Fruit fly (Drosophila melanogaster) whole organism, embryonic: ENCODE data around the gene Pi4KIIalpha.

Source experiments
- CG10321 ChIP-seq: fragments of 200-800 bp; sonication (Bioruptor generic); IDR thresholded peaks from 2 replicates; pipeline ENCODE4 v1.3.6; 2022; ENCODE audit warnings: missing biosample characterization, missing genetic modification characterization
- CG10543 ChIP-seq: fragments of 200-800 bp; sonication (Bioruptor generic); optimal IDR thresholded peaks from 3 replicates; lab custom pipeline; 2017; ENCODE audit warnings: missing biosample characterization, mild to moderate bottlenecking, missing genetic modification characterization, moderate library complexity
- CG12942 ChIP-seq: fragments of 200-800 bp; sonication (Bioruptor generic); optimal IDR thresholded peaks from 3 replicates; lab custom pipeline; 2016; ENCODE audit warnings: missing biosample characterization, missing genetic modification characterization
- CG14014 ChIP-seq: fragments of 200-800 bp; sonication (Bioruptor generic); IDR thresholded peaks from 2 replicates; pipeline ENCODE4 v1.3.6; 2022; ENCODE audit warnings: missing biosample characterization, missing genetic modification characterization
- CG15073 ChIP-seq: fragments of 200-800 bp; sonication (Bioruptor generic); optimal IDR thresholded peaks from 2 replicates; lab custom pipeline; 2016; ENCODE audit warnings: missing biosample characterization, missing genetic modification characterization
- CG18599 ChIP-seq: fragments of 200-800 bp; sonication (Bioruptor generic); optimal IDR thresholded peaks from 3 replicates; lab custom pipeline; 2017; ENCODE audit warnings: missing biosample characterization, missing genetic modification characterization, mild to moderate bottlenecking, moderate library complexity, missing genetic modification reagents
- CG2199 ChIP-seq: fragments of 200-800 bp; sonication (Bioruptor generic); IDR thresholded peaks from 3 replicates; pipeline ENCODE4 v1.3.6; 2022; ENCODE audit warnings: missing biosample characterization, missing genetic modification characterization
- CG2678 ChIP-seq: fragments of 200-800 bp; sonication (Bioruptor generic); optimal IDR thresholded peaks from 3 replicates; lab custom pipeline; 2019; ENCODE audit warnings: missing biosample characterization, mild to moderate bottlenecking, missing genetic modification characterization, moderate library complexity
- CG32532 ChIP-seq: fragments of 200-800 bp; sonication (Bioruptor generic); IDR thresholded peaks from 2 replicates; pipeline ENCODE4 v1.3.6; 2022; ENCODE audit warnings: missing biosample characterization, missing genetic modification characterization
- CG3281 ChIP-seq: fragments of 200-800 bp; sonication (Bioruptor generic); optimal IDR thresholded peaks from 3 replicates; lab custom pipeline; 2017; ENCODE audit warnings: missing biosample characterization, mild to moderate bottlenecking, missing genetic modification characterization
- CG33557 ChIP-seq: fragments of 200-800 bp; sonication (Bioruptor generic); optimal IDR thresholded peaks from 2 replicates; lab custom pipeline; 2019; ENCODE audit warnings: missing biosample characterization, mild to moderate bottlenecking, missing genetic modification characterization, moderate library complexity
- CG34376 ChIP-seq: fragments of 200-800 bp; sonication (Bioruptor generic); optimal IDR thresholded peaks from 2 replicates; lab custom pipeline; 2018; ENCODE audit warnings: missing biosample characterization, mild to moderate bottlenecking, missing genetic modification characterization
- CG43689 ChIP-seq: fragments of 200-800 bp; sonication (Bioruptor generic); IDR thresholded peaks from 2 replicates; pipeline ENCODE4 v1.3.6; 2022; ENCODE audit warnings: missing biosample characterization, missing genetic modification characterization
- CG6854 ChIP-seq: fragments of 200-800 bp; sonication (Bioruptor generic); optimal IDR thresholded peaks from 3 replicates; lab custom pipeline; 2017; ENCODE audit warnings: missing biosample characterization, mild to moderate bottlenecking, missing genetic modification characterization
- CG7987 ChIP-seq: fragments of 200-800 bp; sonication (Bioruptor generic); optimal IDR thresholded peaks from 2 replicates; lab custom pipeline; 2018; ENCODE audit warnings: missing biosample characterization, mild to moderate bottlenecking, missing genetic modification characterization, moderate library complexity
- CG8765 ChIP-seq: fragments of 200-800 bp; sonication (Bioruptor generic); IDR thresholded peaks from 2 replicates; pipeline ENCODE4 v1.3.6; 2022; ENCODE audit warnings: missing biosample characterization, missing genetic modification characterization
- CG9437 ChIP-seq: fragments of 200-800 bp; sonication (Bioruptor generic); optimal IDR thresholded peaks from 2 replicates; lab custom pipeline; 2018; ENCODE audit warnings: missing biosample characterization, mild to moderate bottlenecking, missing genetic modification characterization
- CTCF ChIP-seq: fragments of 200-800 bp; sonication (Bioruptor generic); optimal IDR thresholded peaks from 2 replicates; lab custom pipeline; 2017; ENCODE audit warnings: missing biosample characterization, mild to moderate bottlenecking, missing genetic modification characterization, moderate library complexity
- Dip2 ChIP-seq: fragments of 200-800 bp; sonication (Bioruptor generic); IDR thresholded peaks from 2 replicates; pipeline ENCODE4 v1.3.6; 2022; ENCODE audit warnings: missing biosample characterization, missing genetic modification characterization
- Dref ChIP-seq: fragments of 200-800 bp; sonication (Bioruptor generic); IDR thresholded peaks from 2 replicates; pipeline ENCODE4 v1.3.6; 2022; ENCODE audit warnings: missing biosample characterization, missing genetic modification characterization
- Eip74EF ChIP-seq, 2 experiments: fragments of 200-800 bp in 1 of 2; fragments of >200 bp in 1 of 2; sonication (Bioruptor generic) in 1 of 2; optimal IDR thresholded peaks; 2 replicates each; lab custom pipeline; 2017 to 2019; ENCODE audit warnings: missing biosample characterization in 2 of 2, missing genetic modification characterization in 2 of 2, mild to moderate bottlenecking in 1 of 2, moderate library complexity in 1 of 2
- Elba2 ChIP-seq: fragments of 200-800 bp; sonication (Bioruptor generic); optimal IDR thresholded peaks from 3 replicates; lab custom pipeline; 2016; ENCODE audit warnings: missing biosample characterization, missing genetic modification characterization
- Ets65A ChIP-seq: fragments of 200-800 bp; sonication (Bioruptor generic); peaks from one replicate; lab custom pipeline; 2016; ENCODE audit warnings: missing biosample characterization, missing genetic modification characterization
- H2.0 ChIP-seq: fragments of 200-800 bp; sonication (Bioruptor generic); IDR thresholded peaks from 2 replicates; pipeline ENCODE4 v1.3.6; 2022; ENCODE audit warnings: missing biosample characterization, missing genetic modification characterization
- HmgZ ChIP-seq: fragments of 200-800 bp; sonication (Bioruptor generic); optimal IDR thresholded peaks from 2 replicates; lab custom pipeline; 2018; ENCODE audit warnings: missing biosample characterization, mild to moderate bottlenecking, missing genetic modification characterization
- Lim3 ChIP-seq: fragments of 200-800 bp; sonication (Bioruptor generic); IDR thresholded peaks from 2 replicates; pipeline ENCODE4 v1.3.6; 2022; ENCODE audit warnings: missing biosample characterization, missing genetic modification characterization
- MESR4 ChIP-seq: fragments of 200-800 bp; sonication (Bioruptor generic); optimal IDR thresholded peaks from 2 replicates; lab custom pipeline; 2018; ENCODE audit warnings: missing biosample characterization, mild to moderate bottlenecking, missing genetic modification characterization, moderate library complexity
- Med ChIP-seq: fragments of 200-800 bp; sonication (Bioruptor generic); peaks from one replicate; lab custom pipeline; 2016; ENCODE audit warnings: missing biosample characterization, missing genetic modification characterization, mild to moderate bottlenecking, inconsistent platforms, moderate library complexity
- Sin3A ChIP-seq: fragments of >200 bp; optimal IDR thresholded peaks from 2 replicates; lab custom pipeline; 2018
- Usf ChIP-seq: fragments of 200-800 bp; sonication (Bioruptor generic); optimal IDR thresholded peaks from 2 replicates; lab custom pipeline; 2017; ENCODE audit warnings: missing genotype, missing biosample characterization, missing genetic modification characterization
- Vsx1 ChIP-seq: fragments of 200-800 bp; sonication (Bioruptor generic); optimal IDR thresholded peaks from 2 replicates; lab custom pipeline; 2017; ENCODE audit warnings: missing biosample characterization, mild to moderate bottlenecking, missing genetic modification characterization, missing genetic modification reagents
- YL-1 ChIP-seq: fragments of 200-800 bp; sonication (Bioruptor generic); optimal IDR thresholded peaks from 3 replicates; lab custom pipeline; 2017; ENCODE audit warnings: missing biosample characterization, mild to moderate bottlenecking, missing genetic modification characterization
- bbx ChIP-seq: fragments of 200-800 bp; sonication (Bioruptor generic); IDR thresholded peaks from 2 replicates; pipeline ENCODE4 v1.3.6; 2022; ENCODE audit warnings: missing biosample characterization, missing genetic modification characterization; ENCODE audit not compliant: partially characterized antibody
- cad ChIP-seq: fragments of >200 bp; optimal IDR thresholded peaks from 2 replicates; lab custom pipeline; 2017; ENCODE audit warnings: missing biosample characterization, missing genetic modification characterization
- chm ChIP-seq: fragments of 200-800 bp; sonication (Bioruptor generic); IDR thresholded peaks from 2 replicates; pipeline ENCODE4 v1.3.6; 2022; ENCODE audit warnings: missing biosample characterization, missing genetic modification characterization
- corto ChIP-seq: fragments of 200-800 bp; sonication (Bioruptor generic); optimal IDR thresholded peaks from 2 replicates; lab custom pipeline; 2016; ENCODE audit warnings: missing biosample characterization, mild to moderate bottlenecking, missing genetic modification characterization, moderate library complexity
- da ChIP-seq: fragments of 200-800 bp; sonication (Bioruptor generic); optimal IDR thresholded peaks from 2 replicates; lab custom pipeline; 2016; ENCODE audit warnings: missing biosample characterization, missing genetic modification characterization
- dmrt11E ChIP-seq: fragments of 200-800 bp; sonication (Bioruptor generic); optimal IDR thresholded peaks from 3 replicates; lab custom pipeline; 2018; ENCODE audit warnings: missing biosample characterization, mild to moderate bottlenecking, missing genetic modification characterization, moderate library complexity
- dysf ChIP-seq: fragments of 200-800 bp; sonication (Bioruptor generic); IDR thresholded peaks from 3 replicates; pipeline ENCODE4 v1.3.6; 2022; ENCODE audit warnings: missing biosample characterization, missing genetic modification characterization
- fd96Cb ChIP-seq: fragments of 200-800 bp; sonication (Bioruptor generic); optimal IDR thresholded peaks from 2 replicates; lab custom pipeline; 2018; ENCODE audit warnings: missing biosample characterization, mild to moderate bottlenecking, missing genetic modification characterization, moderate library complexity
- ind ChIP-seq: fragments of 200-800 bp; sonication (Bioruptor generic); optimal IDR thresholded peaks from 3 replicates; lab custom pipeline; 2016; ENCODE audit warnings: missing biosample characterization, missing genetic modification characterization
- insv ChIP-seq, 2 experiments: fragments of 200-800 bp; sonication (Bioruptor generic); optimal IDR thresholded peaks; 3 replicates each; lab custom pipeline; 2016 to 2018; ENCODE audit warnings: missing biosample characterization in 2 of 2, missing genetic modification characterization in 2 of 2
- jigr1 ChIP-seq: fragments of 200-800 bp; sonication (Bioruptor generic); IDR thresholded peaks from 3 replicates; pipeline ENCODE4 v1.3.6; 2022; ENCODE audit warnings: missing biosample characterization, missing genetic modification characterization
- nerfin-2 ChIP-seq: fragments of 200-800 bp; sonication (Bioruptor generic); IDR thresholded peaks from 2 replicates; pipeline ENCODE4 v1.3.6; 2022; ENCODE audit warnings: missing biosample characterization, missing genetic modification characterization; ENCODE audit not compliant: partially characterized antibody
- nom ChIP-seq: fragments of 200-800 bp; sonication (Bioruptor generic); optimal IDR thresholded peaks from 2 replicates; lab custom pipeline; 2017; ENCODE audit warnings: missing biosample characterization, missing genetic modification characterization, mild to moderate bottlenecking, moderate library complexity, missing genetic modification reagents
- p53 ChIP-seq: fragments of 200-800 bp; sonication (Bioruptor generic); optimal IDR thresholded peaks from 2 replicates; lab custom pipeline; 2016; ENCODE audit warnings: missing biosample characterization, missing genetic modification characterization
- run ChIP-seq: fragments of 200-800 bp; sonication (Bioruptor generic); optimal IDR thresholded peaks from 3 replicates; lab custom pipeline; 2018; ENCODE audit warnings: missing biosample characterization, mild to moderate bottlenecking, missing genetic modification characterization
- sna ChIP-seq: fragments of 200-800 bp; sonication (Bioruptor generic); IDR thresholded peaks from 2 replicates; pipeline ENCODE4 v1.3.6; 2022; ENCODE audit warnings: missing biosample characterization, missing genetic modification characterization; ENCODE audit not compliant: partially characterized antibody
- sug ChIP-seq: fragments of 200-800 bp; optimal IDR thresholded peaks from 2 replicates; lab custom pipeline; 2019; ENCODE audit warnings: missing biosample characterization, mild to moderate bottlenecking, missing genetic modification characterization, moderate library complexity
- vvl ChIP-seq: fragments of 200-800 bp; sonication (Bioruptor generic); IDR thresholded peaks from 2 replicates; pipeline ENCODE4 v1.3.6; 2022; ENCODE audit warnings: missing biosample characterization, missing genetic modification characterization

Gene Pi4KIIalpha

dm6 chr3R:5594878-5595277, 31.4 kb upstream of the Pi4KIIalpha start:
- peak; percentile 86; the same call in 2 of the 3 replicates for TF ChIP-seq CG2199 (GFP tag; lab: Robert Waterston, UW)
- peak; percentile 11 for TF ChIP-seq nom
- peak; percentile 73 for TF ChIP-seq CG15073
- TF ChIP-seq CG32532 (GFP tag; lab: Robert Waterston, UW) = no peak
- no peak for TF ChIP-seq Eip74EF (GFP tag; optimal IDR thresholded peaks at IDR 0.05; lab: Kevin White, UChicago)
- TF ChIP-seq Sin3A = no peak
- peak; percentile 33 for TF ChIP-seq HmgZ (tag; lab: Kevin White, UChicago)
- TF ChIP-seq Med (GFP tag; lab: Kevin White, UChicago) = peak; percentile 54
- TF ChIP-seq vvl (GFP tag; lab: Robert Waterston, UW) = no peak
- peak; percentile 11 for TF ChIP-seq CTCF (GFP tag; lab: Kevin White, UChicago)

- TF ChIP-seq sna (no peak), dysf (GFP tag; lab: Robert Waterston, UW) (no peak), Ets65A (no peak), CG18599 (no peak), CG10543 (GFP tag; lab: Kevin White, UChicago) (peak; percentile 13), CG10321 (GFP tag; lab: Robert Waterston, UW) (peak; percentile 96), CG14014 (GFP tag; lab: Robert Waterston, UW) (no peak), Vsx1 (no peak), Dref (GFP tag; lab: Robert Waterston, UW) (no peak), CG3281 (peak; percentile 3), CG7987 (GFP tag; lab: Kevin White, UChicago) (no peak), p53 (GFP tag; lab: Kevin White, UChicago) (no peak), CG2678 (tag; lab: Kevin White, UChicago) (no peak), fd96Cb (tag; lab: Kevin White, UChicago) (no peak), corto (GFP tag; lab: Kevin White, UChicago) (no peak), run (no peak), Lim3 (GFP tag; lab: Robert Waterston, UW) (no peak), cad (GFP tag; lab: Kevin White, UChicago) (peak; percentile 39), ind (no peak), CG34376 (peak; percentile 5), Dip2 (no peak), H2.0 (no peak), CG9437 (GFP tag; lab: Kevin White, UChicago) (peak; percentile 97), CG12942 (GFP tag; lab: Kevin White, UChicago) (no peak), Elba2 (GFP tag; lab: Kevin White, UChicago) (peak; percentile 71), CG33557 (GFP tag; lab: Kevin White, UChicago) (no peak), da (GFP tag; lab: Kevin White, UChicago) (no peak), sug (tag; lab: Kevin White, UChicago) (peak; percentile 57), HmgZ (tag; lab: Kevin White, UChicago) (peak; percentile 31), MESR4 (peak; percentile 13), insv (GFP tag; optimal IDR thresholded peaks at IDR 0.05; lab: Kevin White, UChicago) (peak; percentile 43 to 88), nerfin-2 (GFP tag; lab: Robert Waterston, UW) (0 out of 2 replicates have a peak, but pooled peaks have one; percentile 28), jigr1 (no peak), chm (GFP tag; lab: Robert Waterston, UW) (no peak), Usf (GFP tag; lab: Kevin White, UChicago) (peak; percentile 91), CG6854 (GFP tag; lab: Kevin White, UChicago) (no peak), YL-1 (GFP tag; lab: Kevin White, UChicago) (peak; percentile 78), CG43689 (GFP tag; lab: Robert Waterston, UW) (no peak), CG8765 (no peak), dmrt11E (tag; lab: Kevin White, UChicago) (no peak), bbx (GFP tag; lab: Robert Waterston, UW) (0 out of 2 replicates have a peak, but pooled peaks have one; percentile 15)
Observed at dm6 chr3R:5592009-5592572, 28.6 kb upstream of the Pi4KIIalpha start.
